Fruit fly (Drosophila melanogaster) S2 (cell line): ENCODE results near the gene Pss.
"Not testable (repeated sequence)": the region's sequence is repeated elsewhere in the genome, so short reads cannot be mapped to it uniquely, and the experiment has no call there.

Experiments used
- CG8478 ChIP-seq: fragments of >200 bp; optimal IDR thresholded peaks from 2 replicates; lab custom pipeline; 2018
- CTCF ChIP-seq, 2 experiments: fragments of >200 bp; optimal IDR thresholded peaks; 2 replicates each; lab custom pipeline; 2018

The Pss gene

dm6 chr3L:20517179-20517834, 8.7 kb downstream of the Pss start:
- TF ChIP-seq CTCF (optimal IDR thresholded peaks at IDR 0.05; lab: Kevin White, UChicago) (no peak), CG8478 (lab: Kevin White, UChicago) (no peak)

dm6 chr3L:20516519-20517178, 9.3 kb downstream of the Pss start:
- peak; percentile 39 to 42 for TF ChIP-seq CTCF (optimal IDR thresholded peaks at IDR 0.05; lab: Kevin White, UChicago)
- no peak for TF ChIP-seq CG8478 (lab: Kevin White, UChicago)

- no peak for TF ChIP-seq CG8478 (lab: Kevin White, UChicago)
- TF ChIP-seq CTCF (optimal IDR thresholded peaks at IDR 0.05; lab: Kevin White, UChicago), result no peak
Measured at dm6 chr3L:20514101-20514500, 11.9 kb downstream of the Pss start.

- TF ChIP-seq CTCF (optimal IDR thresholded peaks at IDR 0.05; lab: Kevin White, UChicago) (no peak), CG8478 (lab: Kevin White, UChicago) (no peak)
Measured at dm6 chr3L:20511499-20512108, 14.4 kb downstream of the Pss start.

- TF ChIP-seq CTCF (optimal IDR thresholded peaks at IDR 0.05; lab: Kevin White, UChicago), result no peak
Measured at dm6 chr3L:20509121-20509934, 16.6 kb downstream of the Pss start.

- TF ChIP-seq CG8478 (lab: Kevin White, UChicago) (no peak), CTCF (optimal IDR thresholded peaks at IDR 0.05; lab: Kevin White, UChicago) (no peak)
Measured at dm6 chr3L:20508136-20508635, 17.8 kb downstream of the Pss start.

dm6 chr3L:20507552-20507951, 18.4 kb downstream of the Pss start:
- TF ChIP-seq CTCF (optimal IDR thresholded peaks at IDR 0.05; lab: Kevin White, UChicago), result no peak
- TF ChIP-seq CG8478 (lab: Kevin White, UChicago), result no peak

dm6 chr3L:20505732-20506131, 20.2 kb downstream of the Pss start, which contains the start of gene CG5078:
TSS of gene CG5078 (plus strand) at chr3L:20506032.
- no peak for TF ChIP-seq CG8478 (lab: Kevin White, UChicago)
- TF ChIP-seq CTCF (optimal IDR thresholded peaks at IDR 0.05; lab: Kevin White, UChicago), result no peak

dm6 chr3L:20503886-20504285, 22.1 kb downstream of the Pss start, which contains the start of gene CG17637:
TSS of gene CG17637 (plus strand) at chr3L:20504186.
- TF ChIP-seq CG8478 (lab: Kevin White, UChicago); CTCF (optimal IDR thresholded peaks at IDR 0.05; lab: Kevin White, UChicago): not testable (repeated sequence)

dm6 chr3L:20503256-20503655, 22.7 kb downstream of the Pss start:
- TF ChIP-seq CG8478 (lab: Kevin White, UChicago) (no peak), CTCF (optimal IDR thresholded peaks at IDR 0.05; lab: Kevin White, UChicago) (no peak)

- not testable (repeated sequence) for TF ChIP-seq CG8478 (lab: Kevin White, UChicago); CTCF (optimal IDR thresholded peaks at IDR 0.05; lab: Kevin White, UChicago)
Measured at dm6 chr3L:20499536-20499935, 26.4 kb downstream of the Pss start, which contains the start of gene CG18281. TSS of gene CG18281 (plus strand) at chr3L:20499836.

- peak; percentile 81 to 84 for TF ChIP-seq CTCF (optimal IDR thresholded peaks at IDR 0.05; lab: Kevin White, UChicago)
- TF ChIP-seq CG8478 (lab: Kevin White, UChicago), result no peak
Measured at dm6 chr3L:20498204-20498603, 27.8 kb downstream of the Pss start.

- TF ChIP-seq CTCF (optimal IDR thresholded peaks at IDR 0.05; lab: Kevin White, UChicago), result peak; percentile 14 to 39
- no peak for TF ChIP-seq CG8478 (lab: Kevin White, UChicago)
Measured at dm6 chr3L:20497124-20497996, 28.6 kb downstream of the Pss start, which contains the start of gene CG32425. TSS of gene CG32425 (plus strand) at chr3L:20497323.
